Fruit fly (Drosophila melanogaster) S2 (cell line): ENCODE measurements around the gene m.

Source experiments
- CG8478 ChIP-seq: fragments of >200 bp; optimal IDR thresholded peaks from 2 replicates; lab custom pipeline; 2018
- CTCF ChIP-seq, 2 experiments: fragments of >200 bp; optimal IDR thresholded peaks; 2 replicates each; lab custom pipeline; 2018

dm6 chrX:11715937-11716730 is 37.9 kb upstream of the m start:
- TF ChIP-seq CG8478 (no peak), CTCF (optimal IDR thresholded peaks at IDR 0.05; lab: Kevin White, UChicago) (no peak)
